Worm (Caenorhabditis elegans): ENCODE data around the gene C48A7.16.
A peak's percentile ranks its signal among the peaks of the same experiment; 100 is the strongest.
"Not testable (repeated sequence)": the region's sequence is repeated elsewhere in the genome, so short reads cannot be mapped to it uniquely, and the experiment has no call there.

C48A7.16 gene

ce11 chrIV:7404934-7405632, at the start of gene C48A7.16, which contains the start of gene egl-19:
Gene C48A7.16, plus strand, starts transcription at chrIV:7405477.
Gene egl-19, plus strand, starts transcription at chrIV:7405582.
- TF ChIP-seq ceh-13 (GFP tag; optimal IDR thresholded peaks at IDR 0.05) = no peak
- no peak for TF ChIP-seq ets-7 (tag; optimal IDR thresholded peaks at IDR 0.05)
- TF ChIP-seq scrt-1 (GFP tag; IDR thresholded peaks at IDR 0.05) = no peak
- TF ChIP-seq tra-4 (tag; optimal IDR thresholded peaks at IDR 0.05) = no peak
- TF ChIP-seq tbx-37 (GFP tag; conservative IDR thresholded peaks at IDR 0.05) = no peak
- TF ChIP-seq ceh-36 (tag; optimal IDR thresholded peaks at IDR 0.05) = no peak
- no peak for TF ChIP-seq F13C5.2 (tag; optimal IDR thresholded peaks at IDR 0.05)
- TF ChIP-seq aly-1 (tag; optimal IDR thresholded peaks at IDR 0.05) = no peak
- TF ChIP-seq sea-1 (GFP tag; conservative IDR thresholded peaks at IDR 0.05) = no peak
- no peak for TF ChIP-seq hnd-1 (tag; optimal IDR thresholded peaks at IDR 0.05)
- no peak for TF ChIP-seq flt-1 (GFP tag; IDR thresholded peaks at IDR 0.05)
- no peak for TF ChIP-seq hmbx-1 (tag; optimal IDR thresholded peaks at IDR 0.05)
- no peak for TF ChIP-seq B0310.2 (tag; optimal IDR thresholded peaks at IDR 0.05)
- no peak for TF ChIP-seq pes-1 (GFP tag; IDR thresholded peaks at IDR 0.05)
- no peak for TF ChIP-seq hmg-4 (GFP tag; optimal IDR thresholded peaks at IDR 0.05)
- TF ChIP-seq tbx-11 (GFP tag; IDR thresholded peaks at IDR 0.05) = no peak
- no peak for TF ChIP-seq ama-1 (optimal IDR thresholded peaks at IDR 0.05)

ce11 chrIV:7365011-7365410, 40.3 kb upstream of the C48A7.16 start, which contains the start of gene Y40C5A.4:
Gene Y40C5A.4, minus strand, starts transcription at chrIV:7365111.
- TF ChIP-seq B0310.2, hnd-1, F13C5.2 (tag; optimal IDR thresholded peaks at IDR 0.05): not testable (repeated sequence)

ce11 chrIV:7374847-7375246, 30.4 kb upstream of the C48A7.16 start, which contains the start of gene T12B3.3:
Gene T12B3.3, plus strand, starts transcription at chrIV:7375147.
- TF ChIP-seq tbx-37 (GFP tag; conservative IDR thresholded peaks at IDR 0.05); B0310.2 (tag; optimal IDR thresholded peaks at IDR 0.05); sea-1 (GFP tag; conservative IDR thresholded peaks at IDR 0.05): not testable (repeated sequence)

- TF ChIP-seq hmg-4 (GFP tag; optimal IDR thresholded peaks at IDR 0.05) (no peak), B0310.2 (tag; optimal IDR thresholded peaks at IDR 0.05) (no peak), aly-1 (tag; optimal IDR thresholded peaks at IDR 0.05) (no peak), ceh-13 (GFP tag; optimal IDR thresholded peaks at IDR 0.05) (no peak), ceh-36 (tag; optimal IDR thresholded peaks at IDR 0.05) (no peak), sea-1 (GFP tag; conservative IDR thresholded peaks at IDR 0.05) (no peak), hmbx-1 (tag; optimal IDR thresholded peaks at IDR 0.05) (no peak), tbx-37 (GFP tag; conservative IDR thresholded peaks at IDR 0.05) (no peak), tbx-11 (GFP tag; IDR thresholded peaks at IDR 0.05) (no peak), scrt-1 (GFP tag; IDR thresholded peaks at IDR 0.05) (no peak), ets-7 (tag; optimal IDR thresholded peaks at IDR 0.05) (no peak), F13C5.2 (tag; optimal IDR thresholded peaks at IDR 0.05) (no peak), flt-1 (GFP tag; IDR thresholded peaks at IDR 0.05) (no peak), pes-1 (GFP tag; IDR thresholded peaks at IDR 0.05) (no peak), ama-1 (optimal IDR thresholded peaks at IDR 0.05) (no peak)
These were observed 28.8 kb upstream of the C48A7.16 start, which contains the start of gene T12B3.2 for ce11 chrIV:7376511-7376910. Gene T12B3.2, plus strand, starts transcription at chrIV:7376811.

- TF ChIP-seq ama-1 (optimal IDR thresholded peaks at IDR 0.05) = no peak
- no peak for TF ChIP-seq tra-4 (tag; optimal IDR thresholded peaks at IDR 0.05)
- no peak for TF ChIP-seq F13C5.2 (tag; optimal IDR thresholded peaks at IDR 0.05)
- no peak for TF ChIP-seq sea-1 (GFP tag; conservative IDR thresholded peaks at IDR 0.05)
- TF ChIP-seq B0310.2 (tag; optimal IDR thresholded peaks at IDR 0.05) = no peak
- no peak for TF ChIP-seq tbx-37 (GFP tag; conservative IDR thresholded peaks at IDR 0.05)
- no peak for TF ChIP-seq tbx-11 (GFP tag; IDR thresholded peaks at IDR 0.05)
- TF ChIP-seq ceh-13 (GFP tag; optimal IDR thresholded peaks at IDR 0.05) = no peak
- TF ChIP-seq hnd-1 (tag; optimal IDR thresholded peaks at IDR 0.05) = no peak
- no peak for TF ChIP-seq ceh-36 (tag; optimal IDR thresholded peaks at IDR 0.05)
- TF ChIP-seq pes-1 (GFP tag; IDR thresholded peaks at IDR 0.05) = no peak
- TF ChIP-seq hmbx-1 (tag; optimal IDR thresholded peaks at IDR 0.05) = no peak
- TF ChIP-seq ets-7 (tag; optimal IDR thresholded peaks at IDR 0.05) = no peak
These were observed 23.5 kb upstream of the C48A7.16 start, which contains the start of gene ptp-8 for ce11 chrIV:7381754-7382153. Gene ptp-8, plus strand, starts transcription at chrIV:7382054.

- no peak for TF ChIP-seq ama-1 (optimal IDR thresholded peaks at IDR 0.05)
- peak; percentile 46 for TF ChIP-seq F13C5.2 (tag; optimal IDR thresholded peaks at IDR 0.05)
These were observed 18.3 kb upstream of the C48A7.16 start for ce11 chrIV:7386835-7387551.

- TF ChIP-seq scrt-1 (GFP tag; IDR thresholded peaks at IDR 0.05) (no peak), flt-1 (GFP tag; IDR thresholded peaks at IDR 0.05) (no peak), B0310.2 (tag; optimal IDR thresholded peaks at IDR 0.05) (no peak), hmg-4 (GFP tag; optimal IDR thresholded peaks at IDR 0.05) (no peak), ets-7 (tag; optimal IDR thresholded peaks at IDR 0.05) (no peak), tbx-11 (GFP tag; IDR thresholded peaks at IDR 0.05) (no peak), sea-1 (GFP tag; conservative IDR thresholded peaks at IDR 0.05) (no peak), hnd-1 (tag; optimal IDR thresholded peaks at IDR 0.05) (no peak)
These were observed 16.4 kb upstream of the C48A7.16 start, which contains the start of gene mob-3 for ce11 chrIV:7388843-7389242. Gene mob-3, minus strand, starts transcription at chrIV:7388943.
